Worm (Caenorhabditis elegans) whole organism, young adult: ENCODE measurements around the gene srlf-20.

Experiments
- B0261.1 ChIP-seq: sonication (generic microtip); optimal IDR thresholded peaks from 2 replicates; lab custom pipeline; 2016; ENCODE audit warnings: mild to moderate bottlenecking, missing genetic modification characterization, moderate library complexity, missing compliant biosample characterization
- B0336.3 ChIP-seq: fragments of 200-800 bp; sonication (Bioruptor generic); IDR thresholded peaks from 2 replicates; pipeline ENCODE4 v1.3.6; 2022; ENCODE audit warnings: missing genetic modification characterization, missing compliant biosample characterization
- F23B12.7 ChIP-seq: sonication (generic microtip); optimal IDR thresholded peaks from 2 replicates; lab custom pipeline; 2017; ENCODE audit warnings: missing genetic modification characterization, mild to moderate bottlenecking, missing compliant biosample characterization, antibody characterized with exemption, moderate library complexity; ENCODE audit not compliant: insufficient read depth
- F33H1.4 ChIP-seq: fragments of 200-800 bp; sonication (Bioruptor generic); IDR thresholded peaks from 2 replicates; pipeline ENCODE4 v1.3.6; 2022; ENCODE audit warnings: missing genetic modification reagents, missing genetic modification characterization, missing compliant biosample characterization
- F39B2.1 ChIP-seq: fragments of 200-800 bp; sonication (Bioruptor generic); IDR thresholded peaks from 2 replicates; pipeline ENCODE4 v1.3.6; 2022; ENCODE audit warnings: missing genetic modification reagents, missing genetic modification characterization, missing compliant biosample characterization
- F49E8.2 ChIP-seq: sonication (generic microtip); optimal IDR thresholded peaks from 3 replicates; lab custom pipeline; 2017; ENCODE audit warnings: missing genetic modification characterization, mild to moderate bottlenecking, missing compliant biosample characterization, antibody characterized with exemption, moderate library complexity; ENCODE audit not compliant: insufficient read depth
- F55B11.4 ChIP-seq: sonication (generic microtip); optimal IDR thresholded peaks from 2 replicates; lab custom pipeline; 2016; ENCODE audit warnings: missing compliant biosample characterization, missing genetic modification characterization, borderline replicate concordance; ENCODE audit not compliant: insufficient read depth
- F57A8.1 ChIP-seq: fragments of 200-800 bp; sonication (Bioruptor generic); optimal IDR thresholded peaks from 2 replicates; lab custom pipeline; 2018; ENCODE audit warnings: mild to moderate bottlenecking, missing genetic modification characterization, moderate library complexity, missing compliant biosample characterization
- F57C9.4 ChIP-seq: sonication (generic microtip); optimal IDR thresholded peaks from 2 replicates; lab custom pipeline; 2017; ENCODE audit warnings: mild to moderate bottlenecking, missing genetic modification characterization, missing compliant biosample characterization
- T07F8.4 ChIP-seq: sonication (generic microtip); optimal IDR thresholded peaks from 2 replicates; lab custom pipeline; 2016; ENCODE audit warnings: mild to moderate bottlenecking, missing genetic modification characterization, moderate library complexity, missing compliant biosample characterization
- T26A5.8 ChIP-seq: sonication (generic microtip); optimal IDR thresholded peaks from 2 replicates; lab custom pipeline; 2016; ENCODE audit warnings: missing genetic modification characterization, missing compliant biosample characterization
- Y53F4B.3 ChIP-seq: fragments of 200-800 bp; sonication (Bioruptor generic); IDR thresholded peaks from 2 replicates; pipeline ENCODE4 v1.3.6; 2022; ENCODE audit warnings: missing genetic modification reagents, missing genetic modification characterization, missing compliant biosample characterization
- Y95B8A.8 ChIP-seq: fragments of 200-800 bp; sonication (Bioruptor generic); IDR thresholded peaks from 2 replicates; pipeline ENCODE4 v1.3.6; 2022; ENCODE audit warnings: missing genetic modification reagents, missing genetic modification characterization, missing compliant biosample characterization
- aptf-2 ChIP-seq: fragments of 200-800 bp; sonication (Bioruptor generic); conservative IDR thresholded peaks from 2 replicates; pipeline ENCODE4 v1.3.6; 2022; ENCODE audit warnings: missing genetic modification reagents, missing genetic modification characterization, missing compliant biosample characterization
- aptf-3 ChIP-seq: fragments of 200-800 bp; sonication (Bioruptor generic); IDR thresholded peaks from 2 replicates; pipeline ENCODE4 v1.3.6; 2022; ENCODE audit warnings: missing genetic modification characterization, missing compliant biosample characterization
- atf-7 ChIP-seq: sonication (generic microtip); optimal IDR thresholded peaks from 2 replicates; lab custom pipeline; 2017; ENCODE audit warnings: mild to moderate bottlenecking, missing genetic modification characterization, missing compliant biosample characterization
- attf-3 ChIP-seq: fragments of 200-800 bp; sonication (Bioruptor generic); conservative IDR thresholded peaks from 2 replicates; pipeline ENCODE4 v1.3.6; 2022; ENCODE audit warnings: missing genetic modification reagents, missing genetic modification characterization, missing compliant biosample characterization
- bed-1 ChIP-seq: fragments of 200-800 bp; sonication (Bioruptor generic); IDR thresholded peaks from 2 replicates; pipeline ENCODE4 v1.3.6; 2022; ENCODE audit warnings: missing genetic modification reagents, missing genetic modification characterization, missing compliant biosample characterization
- ccch-3 ChIP-seq: fragments of 200-800 bp; sonication (Bioruptor generic); optimal IDR thresholded peaks from 2 replicates; lab custom pipeline; 2018; ENCODE audit warnings: mild to moderate bottlenecking, missing genetic modification characterization, missing compliant biosample characterization
- ceh-100 ChIP-seq: fragments of 200-800 bp; sonication (Bioruptor generic); IDR thresholded peaks from 2 replicates; pipeline ENCODE4 v1.3.6; 2022; ENCODE audit warnings: missing genetic modification reagents, missing genetic modification characterization, missing compliant biosample characterization
- ceh-27 ChIP-seq: fragments of 200-800 bp; sonication (Bioruptor generic); optimal IDR thresholded peaks from 2 replicates; lab custom pipeline; 2018; ENCODE audit warnings: mild to moderate bottlenecking, missing genetic modification characterization, moderate library complexity, missing compliant biosample characterization
- ceh-79 ChIP-seq: sonication (generic microtip); optimal IDR thresholded peaks from 2 replicates; lab custom pipeline; 2017; ENCODE audit warnings: mild to moderate bottlenecking, missing genetic modification characterization, missing compliant biosample characterization
- chd-7 ChIP-seq: sonication (generic microtip); optimal IDR thresholded peaks from 2 replicates; lab custom pipeline; 2016; ENCODE audit warnings: mild to moderate bottlenecking, missing genetic modification characterization, moderate library complexity, missing compliant biosample characterization
- dpl-1 ChIP-seq: fragments of 150-350 bp; optimal IDR thresholded peaks from 2 replicates; lab custom pipeline; 2014; ENCODE audit warnings: missing biosample characterization, missing genetic modification reagents, missing genetic modification characterization
- fkh-3 ChIP-seq: sonication (generic microtip); optimal IDR thresholded peaks from 2 replicates; lab custom pipeline; 2016; ENCODE audit warnings: mild to moderate bottlenecking, missing genetic modification characterization, missing compliant biosample characterization
- hrde-1 ChIP-seq: sonication (generic microtip); optimal IDR thresholded peaks from 2 replicates; lab custom pipeline; 2016; ENCODE audit warnings: missing genetic modification characterization, mild to moderate bottlenecking, missing compliant biosample characterization, moderate library complexity, missing genotype, missing genetic modification reagents, borderline replicate concordance
- let-526 ChIP-seq: fragments of 200-800 bp; sonication (Bioruptor generic); IDR thresholded peaks from 2 replicates; pipeline ENCODE4 v1.3.6; 2022; ENCODE audit warnings: missing genetic modification reagents, missing genetic modification characterization, missing compliant biosample characterization
- let-607 ChIP-seq, 2 experiments: fragments of 200-800 bp in 1 of 2; sonication (Bioruptor generic) in 1 of 2; sonication (generic microtip) in 1 of 2; optimal IDR thresholded peaks; 2 replicates each; lab custom pipeline; 2016 to 2018; ENCODE audit warnings: mild to moderate bottlenecking in 2 of 2, missing compliant biosample characterization in 2 of 2, missing genetic modification characterization in 2 of 2, moderate library complexity in 2 of 2, missing genotype in 1 of 2
- lin-35 ChIP-seq, 3 experiments: fragments of 150-350 bp in 2 of 3; sonication (generic microtip) in 1 of 3; optimal IDR thresholded peaks; 2 replicates each; lab custom pipeline; 2014 to 2018; ENCODE audit warnings: missing biosample characterization in 3 of 3, missing genetic modification characterization in 3 of 3, missing genetic modification reagents in 3 of 3
- mel-28 ChIP-seq: sonication (generic microtip); optimal IDR thresholded peaks from 2 replicates; lab custom pipeline; 2016; ENCODE audit warnings: borderline replicate concordance, mild to moderate bottlenecking, missing genetic modification characterization, missing compliant biosample characterization
- mes-4 ChIP-seq: sonication (generic microtip); optimal IDR thresholded peaks from 2 replicates; lab custom pipeline; 2016; ENCODE audit warnings: missing genotype, missing genetic modification characterization, missing compliant biosample characterization
- nfya-1 ChIP-seq: sonication (generic microtip); optimal IDR thresholded peaks from 2 replicates; lab custom pipeline; 2017; ENCODE audit warnings: antibody characterized with exemption, missing compliant biosample characterization, missing genetic modification characterization, borderline replicate concordance; ENCODE audit not compliant: insufficient read depth
- nfyb-1 ChIP-seq: fragments of 200-800 bp; sonication (Bioruptor generic); IDR thresholded peaks from 2 replicates; pipeline ENCODE4 v1.3.6; 2022; ENCODE audit warnings: missing genetic modification reagents, missing genetic modification characterization, missing compliant biosample characterization
- nhr-27 ChIP-seq: fragments of 200-800 bp; sonication (Bioruptor generic); optimal IDR thresholded peaks from 2 replicates; lab custom pipeline; 2018; ENCODE audit warnings: mild to moderate bottlenecking, missing genetic modification characterization, moderate library complexity, missing compliant biosample characterization
- nhr-80 ChIP-seq: sonication (generic microtip); optimal IDR thresholded peaks from 2 replicates; lab custom pipeline; 2016; ENCODE audit warnings: missing genetic modification characterization, missing compliant biosample characterization
- nhr-90 ChIP-seq: sonication (generic microtip); optimal IDR thresholded peaks from 2 replicates; lab custom pipeline; 2016; ENCODE audit warnings: missing genotype, mild to moderate bottlenecking, missing genetic modification characterization, missing compliant biosample characterization
- rec-8 ChIP-seq, 2 experiments: sonication (generic microtip); optimal IDR thresholded peaks; 2 replicates each; lab custom pipeline; 2016; ENCODE audit warnings: mild to moderate bottlenecking in 2 of 2, missing genetic modification characterization in 2 of 2, missing genetic modification reagents in 2 of 2, missing genotype in 2 of 2, missing biosample characterization in 1 of 2, missing compliant biosample characterization in 1 of 2, moderate library complexity in 1 of 2
- repo-1 ChIP-seq: sonication (generic microtip); optimal IDR thresholded peaks from 2 replicates; lab custom pipeline; 2017; ENCODE audit warnings: mild to moderate bottlenecking, missing genetic modification characterization, missing compliant biosample characterization
- sea-2 ChIP-seq: fragments of 200-800 bp; sonication (Bioruptor generic); IDR thresholded peaks from 2 replicates; pipeline ENCODE4 v1.3.6; 2022; ENCODE audit warnings: missing genetic modification characterization, missing compliant biosample characterization
- snpc-1.1 ChIP-seq: sonication (generic microtip); optimal IDR thresholded peaks from 2 replicates; lab custom pipeline; 2017; ENCODE audit warnings: missing genetic modification characterization, mild to moderate bottlenecking, missing compliant biosample characterization, antibody characterized with exemption, moderate library complexity, missing genotype, missing genetic modification reagents; ENCODE audit not compliant: insufficient read depth
- snpc-3.4 ChIP-seq: sonication (generic microtip); optimal IDR thresholded peaks from 2 replicates; lab custom pipeline; 2017; ENCODE audit warnings: missing genetic modification characterization, mild to moderate bottlenecking, missing compliant biosample characterization, antibody characterized with exemption, moderate library complexity, missing genotype, missing genetic modification reagents
- snpc-4 ChIP-seq, 5 experiments: fragments of 150-350 bp in 1 of 5; sonication (generic microtip) in 4 of 5; optimal IDR thresholded peaks; 2 replicates each; lab custom pipeline; 2014 to 2018; ENCODE audit warnings: missing genetic modification characterization in 5 of 5, missing biosample characterization in 3 of 5, antibody characterized with exemption in 2 of 5, mild to moderate bottlenecking in 2 of 5, missing compliant biosample characterization in 2 of 5, missing genotype in 2 of 5, moderate library complexity in 2 of 5, missing genetic modification reagents in 1 of 5
- sptf-2 ChIP-seq: fragments of 200-800 bp; sonication (Bioruptor generic); optimal IDR thresholded peaks from 2 replicates; lab custom pipeline; 2018; ENCODE audit warnings: mild to moderate bottlenecking, missing genetic modification characterization, missing compliant biosample characterization
- tbp1 ChIP-seq: fragments of 200-800 bp; sonication (Bioruptor generic); optimal IDR thresholded peaks from 2 replicates; lab custom pipeline; 2018; ENCODE audit warnings: mild to moderate bottlenecking, missing genetic modification characterization, missing compliant biosample characterization
- tbx-9 ChIP-seq: sonication (generic microtip); optimal IDR thresholded peaks from 2 replicates; lab custom pipeline; 2016; ENCODE audit warnings: borderline replicate concordance, missing genetic modification characterization, inconsistent platforms, missing compliant biosample characterization
- unc-62 ChIP-seq: fragments of 150-350 bp; optimal IDR thresholded peaks from 2 replicates; lab custom pipeline; 2014; ENCODE audit warnings: missing biosample characterization, missing genetic modification reagents, missing genetic modification characterization

srlf-20 gene

ce11 chrV:858841-859456 lies 34.8 kb upstream of the srlf-20 start (continued):
- TF ChIP-seq nfya-1 (tag; lab: Kevin White, UChicago) (no peak), nfyb-1 (GFP tag; lab: Robert Waterston, UW) (no peak), repo-1 (tag; lab: Kevin White, UChicago) (no peak), ceh-27 (GFP tag; lab: Kevin White, UChicago) (no peak), unc-62 (GFP tag; lab: Kevin White, UChicago) (no peak), sptf-2 (GFP tag; lab: Kevin White, UChicago) (no peak), Y95B8A.8 (GFP tag; lab: Robert Waterston, UW) (no peak), dpl-1 (GFP tag; lab: Kevin White, UChicago) (no peak), tbp1 (peak; percentile 79), sea-2 (GFP tag; lab: Robert Waterston, UW) (peak; percentile 64; the same call in 1 of the 2 replicates), atf-7 (tag; lab: Kevin White, UChicago) (no peak), F23B12.7 (no peak), nhr-80 (tag; lab: Kevin White, UChicago) (no peak), F39B2.1 (GFP tag; lab: Robert Waterston, UW) (no peak), snpc-4 (GFP tag; optimal IDR thresholded peaks at IDR 0.05; lab: Kevin White, UChicago) (peak; percentile 88), snpc-4 (tag; optimal IDR thresholded peaks at IDR 0.05; lab: Kevin White, UChicago) (peak; percentile 89 to 99 (median 93)), aptf-2 (GFP tag; lab: Robert Waterston, UW) (no peak), F33H1.4 (GFP tag; lab: Robert Waterston, UW) (0 out of 2 replicates have a peak, but pooled peaks have one; percentile 17), F49E8.2 (tag; lab: Kevin White, UChicago) (no peak), bed-1 (no peak), ceh-100 (GFP tag; lab: Robert Waterston, UW) (peak; percentile 46; the same call in 1 of the 2 replicates), F57A8.1 (GFP tag; lab: Kevin White, UChicago) (no peak), tbx-9 (no peak), let-526 (GFP tag; lab: Robert Waterston, UW) (no peak), hrde-1 (tag; lab: Kevin White, UChicago) (no peak), ccch-3 (GFP tag; lab: Kevin White, UChicago) (no peak), nhr-27 (tag; lab: Kevin White, UChicago) (no peak), T26A5.8 (tag; lab: Kevin White, UChicago) (no peak), chd-7 (tag; lab: Kevin White, UChicago) (no peak), fkh-3 (tag; lab: Kevin White, UChicago) (no peak), snpc-1.1 (tag; lab: Kevin White, UChicago) (peak; percentile 90), mel-28 (tag; lab: Kevin White, UChicago) (no peak), F57C9.4 (tag; lab: Kevin White, UChicago) (no peak), nhr-90 (tag; lab: Kevin White, UChicago) (no peak), ceh-79 (tag; lab: Kevin White, UChicago) (no peak), mes-4 (tag; lab: Kevin White, UChicago) (no peak), let-607 (tag; optimal IDR thresholded peaks at IDR 0.05; lab: Kevin White, UChicago) (no peak), snpc-3.4 (tag; lab: Kevin White, UChicago) (peak; percentile 86), Y53F4B.3 (no peak), attf-3 (GFP tag; lab: Robert Waterston, UW) (no peak), rec-8 (tag; optimal IDR thresholded peaks at IDR 0.05; lab: Kevin White, UChicago) (no peak), B0336.3 (GFP tag; lab: Robert Waterston, UW) (no peak), B0261.1 (tag; lab: Kevin White, UChicago) (peak; percentile 55), F55B11.4 (tag; lab: Kevin White, UChicago) (no peak), T07F8.4 (tag; lab: Kevin White, UChicago) (no peak), aptf-3 (no peak), lin-35 (GFP tag; optimal IDR thresholded peaks at IDR 0.05; lab: Kevin White, UChicago) (no peak)
